Fruit fly (Drosophila melanogaster) whole organism, wandering third instar larva: Measurements from ENCODE around the gene sloth1.

Experiments
- Abd-B ChIP-seq: fragments of >200 bp; optimal IDR thresholded peaks from 2 replicates; lab custom pipeline; 2017; ENCODE audit warnings: missing biosample characterization, missing genetic modification characterization
- CG32264 ChIP-seq: fragments of 200-800 bp; sonication (Bioruptor generic); optimal IDR thresholded peaks from 2 replicates; lab custom pipeline; 2016; ENCODE audit warnings: missing biosample characterization, missing genetic modification characterization
- CG9705 ChIP-seq: fragments of 200-800 bp; sonication (Bioruptor generic); optimal IDR thresholded peaks from 2 replicates; lab custom pipeline; 2018; ENCODE audit warnings: missing biosample characterization, mild to moderate bottlenecking, missing genetic modification characterization
- CrebA ChIP-seq: fragments of 200-800 bp; sonication (Bioruptor generic); optimal IDR thresholded peaks from 2 replicates; lab custom pipeline; 2016; ENCODE audit warnings: missing biosample characterization, mild to moderate bottlenecking, missing genetic modification characterization, borderline replicate concordance
- Dfd ChIP-seq: fragments of >200 bp; optimal IDR thresholded peaks from 2 replicates; lab custom pipeline; 2017; ENCODE audit warnings: missing biosample characterization, missing genetic modification characterization
- Dif ChIP-seq: fragments of 200-275, 200-300 bp; sonication (Bioruptor generic); optimal IDR thresholded peaks from 2 replicates; lab custom pipeline; 2018; ENCODE audit warnings: missing biosample characterization, missing genetic modification characterization; ENCODE audit not compliant: partially characterized antibody
- GATAd ChIP-seq: sonication (Bioruptor generic); optimal IDR thresholded peaks from 2 replicates; lab custom pipeline; 2016; ENCODE audit warnings: missing biosample characterization, missing genetic modification characterization
- HLH106 ChIP-seq: fragments of 200-800 bp; optimal IDR thresholded peaks from 3 replicates; lab custom pipeline; 2019; ENCODE audit warnings: missing biosample characterization, mild to moderate bottlenecking, missing genetic modification characterization, moderate library complexity
- Hnf4 ChIP-seq: fragments of 200-800 bp; sonication (Bioruptor generic); optimal IDR thresholded peaks from 2 replicates; lab custom pipeline; 2016; ENCODE audit warnings: missing biosample characterization, mild to moderate bottlenecking, missing genetic modification characterization
- Hr78 ChIP-seq: fragments of >200 bp; optimal IDR thresholded peaks from 2 replicates; lab custom pipeline; 2017; ENCODE audit warnings: missing biosample characterization, missing genetic modification characterization
- Hr83 ChIP-seq: fragments of 200-300 bp; sonication (Bioruptor generic); optimal IDR thresholded peaks from 2 replicates; lab custom pipeline; 2016; ENCODE audit warnings: missing biosample characterization, mild to moderate bottlenecking, missing genetic modification characterization, moderate library complexity; ENCODE audit not compliant: poor library complexity, severe bottlenecking
- Jra ChIP-seq: sonication (Bioruptor generic); optimal IDR thresholded peaks from 2 replicates; lab custom pipeline; 2016; ENCODE audit warnings: missing biosample characterization, missing genetic modification characterization
- Mio ChIP-seq: sonication (Bioruptor generic); optimal IDR thresholded peaks from 2 replicates; lab custom pipeline; 2016; ENCODE audit warnings: missing biosample characterization, missing genetic modification characterization
- Myc ChIP-seq: fragments of >200 bp; optimal IDR thresholded peaks from 2 replicates; lab custom pipeline; 2017
- N ChIP-seq: fragments of >200 bp; optimal IDR thresholded peaks from 2 replicates; lab custom pipeline; 2018; ENCODE audit warnings: missing biosample characterization, missing external identifiers, missing genetic modification characterization
- OdsH ChIP-seq: fragments of 200-800 bp; sonication (Bioruptor generic); optimal IDR thresholded peaks from 2 replicates; lab custom pipeline; 2016; ENCODE audit warnings: missing biosample characterization, mild to moderate bottlenecking, missing genetic modification characterization
- Rel ChIP-seq, 2 experiments: fragments of 200-800 bp; sonication (Bioruptor generic) in 1 of 2; optimal IDR thresholded peaks; 2 replicates in 1 of 2; 3 replicates in 1 of 2; lab custom pipeline; 2016 to 2019; ENCODE audit warnings: mild to moderate bottlenecking in 2 of 2, missing biosample characterization in 2 of 2, missing genetic modification characterization in 2 of 2, moderate library complexity in 1 of 2
- Sp1 ChIP-seq: fragments of 200-800 bp; sonication (Bioruptor generic); optimal IDR thresholded peaks from 3 replicates; lab custom pipeline; 2019; ENCODE audit warnings: missing biosample characterization, mild to moderate bottlenecking, missing genetic modification characterization, moderate library complexity
- Vsx2 ChIP-seq: fragments of 200-300, 225-300 bp; sonication (Bioruptor generic); optimal IDR thresholded peaks from 2 replicates; lab custom pipeline; 2018; ENCODE audit warnings: missing biosample characterization, missing genetic modification characterization; ENCODE audit not compliant: partially characterized antibody
- br ChIP-seq: fragments of 200-800 bp; sonication (Bioruptor generic); optimal IDR thresholded peaks from 2 replicates; lab custom pipeline; 2016; ENCODE audit warnings: missing biosample characterization, missing genetic modification characterization
- brk ChIP-seq: fragments of 200-800 bp; sonication (Bioruptor generic); optimal IDR thresholded peaks from 2 replicates; lab custom pipeline; 2016; ENCODE audit warnings: missing biosample characterization, mild to moderate bottlenecking, missing genetic modification characterization
- dl ChIP-seq, 2 experiments: fragments of 175-275, 200-275 bp in 1 of 2; fragments of 200-275 bp in 1 of 2; sonication (Bioruptor generic); optimal IDR thresholded peaks; lab custom pipeline; 2018; ENCODE audit warnings: mild to moderate bottlenecking in 2 of 2, missing biosample characterization in 2 of 2, missing genetic modification characterization in 2 of 2, moderate library complexity in 2 of 2; ENCODE audit not compliant: partially characterized antibody in 2 of 2, insufficient read depth in 1 of 2
- dmrt93B ChIP-seq: fragments of 200-800 bp; sonication (Bioruptor generic); optimal IDR thresholded peaks from 2 replicates; lab custom pipeline; 2018; ENCODE audit warnings: missing biosample characterization, mild to moderate bottlenecking, missing genetic modification characterization
- dsf ChIP-seq: sonication (Bioruptor generic); optimal IDR thresholded peaks from 2 replicates; lab custom pipeline; 2016; ENCODE audit warnings: missing biosample characterization, missing genetic modification characterization, borderline replicate concordance
- ey ChIP-seq: fragments of 200-800 bp; sonication (Bioruptor generic); optimal IDR thresholded peaks from 2 replicates; lab custom pipeline; 2016; ENCODE audit warnings: missing biosample characterization, missing genetic modification characterization
- foxo ChIP-seq, 2 experiments: fragments of 200-800 bp; sonication (Bioruptor generic); optimal IDR thresholded peaks; 2 replicates in 1 of 2; 3 replicates in 1 of 2; lab custom pipeline; 2016 to 2017; ENCODE audit warnings: missing biosample characterization in 2 of 2, missing genetic modification characterization in 2 of 2
- fru ChIP-seq: fragments of 200-800 bp; sonication (Bioruptor generic); optimal IDR thresholded peaks from 3 replicates; lab custom pipeline; 2016; ENCODE audit warnings: missing biosample characterization, mild to moderate bottlenecking, missing genetic modification characterization
- h ChIP-seq: fragments of 200-800 bp; sonication (Bioruptor generic); optimal IDR thresholded peaks from 3 replicates; lab custom pipeline; 2016; ENCODE audit warnings: missing biosample characterization, mild to moderate bottlenecking, missing genetic modification characterization
- jim ChIP-seq: fragments of 175-275, 200-325 bp; sonication (Bioruptor generic); optimal IDR thresholded peaks from 2 replicates; lab custom pipeline; 2016; ENCODE audit warnings: missing biosample characterization, mild to moderate bottlenecking, missing genetic modification characterization
- lola ChIP-seq: fragments of >200 bp; optimal IDR thresholded peaks from 2 replicates; lab custom pipeline; 2017; ENCODE audit warnings: missing biosample characterization, missing genetic modification characterization
- pan ChIP-seq: fragments of >200 bp; optimal IDR thresholded peaks from 2 replicates; lab custom pipeline; 2017
- psq ChIP-seq: fragments of 200-800 bp; sonication (Bioruptor generic); optimal IDR thresholded peaks from 3 replicates; lab custom pipeline; 2017; ENCODE audit warnings: missing biosample characterization, mild to moderate bottlenecking, missing genetic modification characterization, moderate library complexity
- rgr ChIP-seq: fragments of 200-800 bp; sonication (Bioruptor generic); optimal IDR thresholded peaks from 3 replicates; lab custom pipeline; 2016; ENCODE audit warnings: missing biosample characterization, mild to moderate bottlenecking, missing genetic modification characterization
- sage ChIP-seq: fragments of 200-800 bp; sonication (Bioruptor generic); optimal IDR thresholded peaks from 2 replicates; lab custom pipeline; 2016; ENCODE audit warnings: missing biosample characterization, mild to moderate bottlenecking, missing genetic modification characterization
- sv ChIP-seq: fragments of 200-800 bp; sonication (Bioruptor generic); optimal IDR thresholded peaks from 3 replicates; lab custom pipeline; 2016; ENCODE audit warnings: missing biosample characterization, missing genetic modification characterization
- tai ChIP-seq: sonication (Bioruptor generic); optimal IDR thresholded peaks from 2 replicates; lab custom pipeline; 2016; ENCODE audit warnings: missing biosample characterization, missing genetic modification characterization
- usp ChIP-seq: fragments of >200 bp; optimal IDR thresholded peaks from 2 replicates; lab custom pipeline; 2017; ENCODE audit warnings: missing biosample characterization, missing genetic modification characterization
- woc ChIP-seq: sonication (Bioruptor generic); optimal IDR thresholded peaks from 2 replicates; lab custom pipeline; 2016; ENCODE audit warnings: missing biosample characterization, mild to moderate bottlenecking, missing genetic modification characterization

The sloth1 gene

DNA sequence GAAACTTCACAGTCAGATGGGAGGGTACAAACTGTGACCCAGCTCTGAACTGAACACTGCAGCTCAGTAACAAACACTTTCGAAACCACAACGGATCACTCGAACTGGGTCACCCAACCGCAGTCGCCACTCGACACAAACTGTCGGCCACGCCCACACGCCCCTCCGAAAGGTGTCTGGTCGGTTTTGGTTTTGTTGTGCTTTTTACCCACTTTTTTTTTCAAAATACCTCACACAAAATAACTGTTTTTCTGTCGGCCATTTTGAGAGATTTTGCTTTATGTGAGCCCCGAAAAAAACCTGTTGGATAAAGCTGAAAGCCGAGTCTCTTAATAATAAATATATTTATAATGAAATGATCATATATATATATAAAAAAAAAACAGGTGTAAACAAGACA, 19.9 kb upstream of the sloth1 start, which contains the start of gene ogre:
TSS of gene ogre (minus strand) at position 33 of the 400 bp plus-strand sequence.
- TF ChIP-seq psq (GFP tag; lab: Kevin White, UChicago) = no peak
- no peak for TF ChIP-seq sv
- TF ChIP-seq h (GFP tag; lab: Kevin White, UChicago) = no peak
- peak; percentile 45 for TF ChIP-seq Dif
- TF ChIP-seq Vsx2 (GFP tag; lab: Kevin White, UChicago) = peak; percentile 43

DNA sequence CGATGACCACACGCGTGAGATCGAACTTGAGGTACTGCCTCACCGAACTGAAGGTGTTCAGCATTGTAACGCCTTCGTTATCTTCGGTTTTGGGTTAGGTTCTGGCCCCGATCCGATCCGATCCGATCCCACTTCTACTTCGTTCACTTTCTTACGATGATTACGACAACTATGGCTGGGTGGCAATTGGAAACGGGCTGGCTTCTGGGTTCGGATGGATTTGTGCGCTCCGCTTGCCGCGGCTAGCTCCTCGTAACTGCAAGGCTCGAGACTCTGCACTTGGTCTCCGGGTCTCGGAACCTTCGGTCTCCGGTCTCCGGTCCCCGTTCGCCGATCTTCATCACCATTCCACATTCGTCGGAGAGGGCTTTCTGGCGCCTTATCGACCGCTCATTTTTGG, 17.8 kb upstream of the sloth1 start, which contains the start of gene Inx7:
TSS of gene Inx7 (minus strand) at position 263 of the 400 bp plus-strand sequence.
- TF ChIP-seq brk (GFP tag; lab: Kevin White, UChicago) (no peak), Mio (GFP tag; lab: Kevin White, UChicago) (no peak), pan (no peak), Dif (no peak), sage (GFP tag; lab: Kevin White, UChicago) (no peak), psq (GFP tag; lab: Kevin White, UChicago) (no peak), GATAd (GFP tag; lab: Kevin White, UChicago) (no peak), usp (GFP tag; lab: Kevin White, UChicago) (no peak), N (no peak), OdsH (no peak), fru (GFP tag; lab: Kevin White, UChicago) (no peak)

DNA sequence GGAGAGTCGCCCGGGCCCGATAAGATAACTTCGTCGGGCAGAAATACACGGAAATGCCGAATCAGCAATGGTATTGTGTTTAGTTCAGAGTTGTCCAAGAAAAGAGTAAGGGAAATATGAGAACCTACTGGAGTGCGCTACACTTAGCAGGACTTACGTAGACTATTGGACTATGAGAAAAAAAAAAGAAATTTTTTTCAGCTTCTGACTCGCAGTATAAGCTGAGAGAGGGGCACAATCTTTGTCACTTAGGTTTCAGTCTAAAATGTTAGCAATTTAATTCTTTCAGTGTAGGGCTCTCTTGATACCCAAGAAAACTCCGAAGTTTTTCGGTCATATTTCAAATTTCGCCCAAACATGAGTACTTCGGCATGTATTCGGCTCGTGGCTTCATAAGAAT, 17.4 kb upstream of the sloth1 start:
- TF ChIP-seq CG32264 (peak; percentile 79), Hnf4 (peak; percentile 88), HLH106 (tag; lab: Kevin White, UChicago) (peak; percentile 77), CG9705 (peak; percentile 40), foxo (GFP tag; optimal IDR thresholded peaks at IDR 0.05; lab: Kevin White, UChicago) (peak in 1 of 2 experiments; percentile 86), dl (GFP tag; optimal IDR thresholded peaks at IDR 0.05; lab: Kevin White, UChicago; ENCODE audit: insufficient read depth in 1 of 2, partially characterized antibody in 2 of 2) (no peak), dmrt93B (GFP tag; lab: Kevin White, UChicago) (peak; percentile 83), brk (GFP tag; lab: Kevin White, UChicago) (peak; percentile 65), Hr78 (GFP tag; lab: Kevin White, UChicago) (no peak), tai (GFP tag; lab: Kevin White, UChicago) (peak; percentile 66), Sp1 (GFP tag; lab: Kevin White, UChicago) (peak; percentile 87), OdsH (peak; percentile 83), Jra (peak; percentile 77), psq (GFP tag; lab: Kevin White, UChicago) (peak; percentile 66), Vsx2 (GFP tag; lab: Kevin White, UChicago) (no peak), woc (peak; percentile 55), br (GFP tag; lab: Kevin White, UChicago) (peak; percentile 88), fru (GFP tag; lab: Kevin White, UChicago) (peak; percentile 82), sage (GFP tag; lab: Kevin White, UChicago) (peak; percentile 79), sv (peak; percentile 23), jim (GFP tag; lab: Kevin White, UChicago) (no peak), Dfd (GFP tag; lab: Kevin White, UChicago) (no peak), pan (no peak), CrebA (no peak), h (GFP tag; lab: Kevin White, UChicago) (peak; percentile 90), Hr83 (peak; percentile 56), usp (GFP tag; lab: Kevin White, UChicago) (no peak), Rel (GFP tag; optimal IDR thresholded peaks at IDR 0.05; lab: Kevin White, UChicago) (peak; percentile 35), Rel (tag; optimal IDR thresholded peaks at IDR 0.05; lab: Kevin White, UChicago) (peak; percentile 9), dsf (peak; percentile 35), ey (GFP tag; lab: Kevin White, UChicago) (peak; percentile 87), N (no peak), Abd-B (GFP tag; lab: Kevin White, UChicago) (no peak), GATAd (GFP tag; lab: Kevin White, UChicago) (peak; percentile 53), rgr (peak; percentile 88), Mio (GFP tag; lab: Kevin White, UChicago) (peak; percentile 58), lola (no peak), Dif (no peak), Myc (lab: Kevin White, UChicago) (no peak)
